Worm (Caenorhabditis elegans) whole organism, L1 larva: Measurements from ENCODE around the gene Y54G2A.28.

Experiments used
- C16A3.4 ChIP-seq: fragments of 150-350 bp; optimal IDR thresholded peaks from 2 replicates; lab custom pipeline; 2014; ENCODE audit warnings: missing biosample characterization, missing genetic modification characterization
- blmp-1 ChIP-seq: fragments of 150-350 bp; optimal IDR thresholded peaks from 2 replicates; lab custom pipeline; 2014; ENCODE audit warnings: missing biosample characterization, missing genetic modification characterization
- ceh-63 ChIP-seq: fragments of 200-800 bp; sonication (Bioruptor generic); optimal IDR thresholded peaks from 2 replicates; lab custom pipeline; 2018; ENCODE audit warnings: mild to moderate bottlenecking, missing genetic modification characterization, missing compliant biosample characterization
- ceh-8 ChIP-seq: fragments of 200-800 bp; sonication (Bioruptor generic); optimal IDR thresholded peaks from 2 replicates; lab custom pipeline; 2018; ENCODE audit warnings: mild to moderate bottlenecking, missing genetic modification characterization, moderate library complexity, missing compliant biosample characterization
- ceh-88 ChIP-seq: fragments of 200-800 bp; sonication (Bioruptor generic); IDR thresholded peaks from 2 replicates; pipeline ENCODE4 v1.3.6; 2022; ENCODE audit warnings: missing genetic modification characterization, missing compliant biosample characterization
- ceh-90 ChIP-seq: sonication (generic microtip); optimal IDR thresholded peaks from 2 replicates; lab custom pipeline; 2016; ENCODE audit warnings: missing genetic modification characterization, missing compliant biosample characterization
- dpl-1 ChIP-seq, 3 experiments: fragments of 150-350 bp in 2 of 3; sonication (generic microtip) in 1 of 3; optimal IDR thresholded peaks; 2 replicates each; lab custom pipeline; 2014 to 2017; ENCODE audit warnings: missing biosample characterization in 3 of 3, missing genetic modification characterization in 3 of 3, missing genetic modification reagents in 3 of 3
- dsc-1 ChIP-seq: sonication (generic microtip); optimal IDR thresholded peaks from 2 replicates; lab custom pipeline; 2016; ENCODE audit warnings: mild to moderate bottlenecking, missing genetic modification characterization, missing compliant biosample characterization
- efl-1 ChIP-seq, 4 experiments: fragments of 150-350 bp; optimal IDR thresholded peaks in 3 of 4; peaks in 1 of 4; 1 replicate in 1 of 4; 2 replicates in 3 of 4; lab custom pipeline; 2014; ENCODE audit warnings: missing biosample characterization in 2 of 4, missing genetic modification characterization in 2 of 4, missing genetic modification reagents in 2 of 4
- egl-27 ChIP-seq, 2 experiments: fragments of 150-350 bp in 1 of 2; sonication (generic microtip); optimal IDR thresholded peaks; 3 replicates each; lab custom pipeline; 2017 to 2018; ENCODE audit warnings: missing biosample characterization in 2 of 2, missing genetic modification characterization in 2 of 2, missing genetic modification reagents in 2 of 2
- elt-2 ChIP-seq: sonication (generic microtip); optimal IDR thresholded peaks from 2 replicates; lab custom pipeline; 2016; ENCODE audit warnings: missing genetic modification characterization, mild to moderate bottlenecking, inconsistent platforms, missing compliant biosample characterization, missing genetic modification reagents
- ets-5 ChIP-seq: fragments of 200-800 bp; sonication (Bioruptor generic); IDR thresholded peaks from 2 replicates; pipeline ENCODE4 v1.3.6; 2022; ENCODE audit warnings: missing genetic modification characterization, missing compliant biosample characterization
- fkh-4 ChIP-seq: sonication (generic microtip); optimal IDR thresholded peaks from 2 replicates; lab custom pipeline; 2016; ENCODE audit warnings: missing compliant biosample characterization, missing genetic modification characterization, borderline replicate concordance
- fkh-8 ChIP-seq: sonication (generic microtip); optimal IDR thresholded peaks from 2 replicates; lab custom pipeline; 2016; ENCODE audit warnings: mild to moderate bottlenecking, missing genetic modification characterization, missing compliant biosample characterization
- fos-1 ChIP-seq: fragments of 150-350 bp; optimal IDR thresholded peaks from 2 replicates; lab custom pipeline; 2014; ENCODE audit warnings: missing biosample characterization, missing genetic modification characterization
- hlh-17 ChIP-seq: fragments of 200-800 bp; sonication (Bioruptor generic); optimal IDR thresholded peaks from 2 replicates; lab custom pipeline; 2018; ENCODE audit warnings: missing genetic modification characterization, mild to moderate bottlenecking, missing compliant biosample characterization, moderate library complexity, borderline replicate concordance
- hpl-2 ChIP-seq: fragments of 150-350 bp; optimal IDR thresholded peaks from 2 replicates; lab custom pipeline; 2014; ENCODE audit warnings: missing biosample characterization, missing genetic modification reagents, missing genetic modification characterization
- irx-1 ChIP-seq: sonication (generic microtip); optimal IDR thresholded peaks from 2 replicates; lab custom pipeline; 2016; ENCODE audit warnings: missing genetic modification characterization, missing compliant biosample characterization
- isw-1 ChIP-seq: fragments of 200-800 bp; sonication (Bioruptor generic); IDR thresholded peaks from 2 replicates; pipeline ENCODE4 v1.3.6; 2022; ENCODE audit warnings: missing genetic modification characterization, missing compliant biosample characterization
- jun-1 ChIP-seq: fragments of 150-350 bp; optimal IDR thresholded peaks from 2 replicates; lab custom pipeline; 2014; ENCODE audit warnings: missing biosample characterization, missing genetic modification reagents, missing genetic modification characterization
- lin-13 ChIP-seq: fragments of 150-350 bp; optimal IDR thresholded peaks from 2 replicates; lab custom pipeline; 2014; ENCODE audit warnings: missing biosample characterization, missing genetic modification reagents, missing genetic modification characterization
- lin-14 ChIP-seq: fragments of 200-800 bp; sonication (Bioruptor generic); optimal IDR thresholded peaks from 2 replicates; lab custom pipeline; 2018; ENCODE audit warnings: mild to moderate bottlenecking, missing genetic modification characterization, moderate library complexity, missing compliant biosample characterization
- lin-15B ChIP-seq: fragments of 150-350 bp; sonication (generic microtip); optimal IDR thresholded peaks from 3 replicates; lab custom pipeline; 2014; ENCODE audit warnings: missing biosample characterization, missing genetic modification characterization
- lin-35 ChIP-seq, 2 experiments: fragments of 150-350 bp; optimal IDR thresholded peaks; 2 replicates each; lab custom pipeline; 2014; ENCODE audit warnings: missing biosample characterization in 2 of 2, missing genetic modification characterization in 2 of 2, missing genetic modification reagents in 2 of 2
- lin-39 ChIP-seq: fragments of 150-350 bp; optimal IDR thresholded peaks from 2 replicates; lab custom pipeline; 2014; ENCODE audit warnings: missing biosample characterization, missing genetic modification reagents, missing genetic modification characterization
- lsy-2 ChIP-seq, 2 experiments: fragments of 150-350 bp; optimal IDR thresholded peaks; 2 replicates each; lab custom pipeline; 2014; ENCODE audit warnings: missing biosample characterization in 2 of 2, missing genetic modification characterization in 2 of 2
- mab-9 ChIP-seq: fragments of 200-800 bp; sonication (Bioruptor generic); IDR thresholded peaks from 2 replicates; pipeline ENCODE4 v1.3.6; 2022; ENCODE audit warnings: missing genetic modification reagents, missing genetic modification characterization, missing compliant biosample characterization
- mdl-1 ChIP-seq, 2 experiments: fragments of 150-350 bp; optimal IDR thresholded peaks; 2 replicates each; lab custom pipeline; 2014 to 2017; ENCODE audit warnings: missing biosample characterization in 2 of 2, missing genetic modification characterization in 2 of 2, inconsistent platforms in 1 of 2
- mep-1 ChIP-seq: fragments of 150-350 bp; optimal IDR thresholded peaks from 2 replicates; lab custom pipeline; 2014; ENCODE audit warnings: missing biosample characterization, missing genetic modification characterization
- nhr-11 ChIP-seq: fragments of 150-350 bp; optimal IDR thresholded peaks from 2 replicates; lab custom pipeline; 2014; ENCODE audit warnings: missing biosample characterization, missing genetic modification characterization
- nhr-28 ChIP-seq: fragments of 150-350 bp; optimal IDR thresholded peaks from 2 replicates; lab custom pipeline; 2014; ENCODE audit warnings: missing biosample characterization, missing genetic modification characterization
- nhr-47 ChIP-seq: sonication (generic microtip); optimal IDR thresholded peaks from 2 replicates; lab custom pipeline; 2016; ENCODE audit warnings: mild to moderate bottlenecking, missing genetic modification characterization, moderate library complexity, missing compliant biosample characterization
- nhr-71 ChIP-seq: sonication (generic microtip); optimal IDR thresholded peaks from 2 replicates; lab custom pipeline; 2016; ENCODE audit warnings: mild to moderate bottlenecking, missing genetic modification characterization, moderate library complexity, missing compliant biosample characterization
- nhr-84 ChIP-seq: sonication (generic microtip); optimal IDR thresholded peaks from 2 replicates; lab custom pipeline; 2017; ENCODE audit warnings: missing biosample characterization, missing genetic modification characterization
- pax-3 ChIP-seq: fragments of 200-800 bp; sonication (Bioruptor generic); optimal IDR thresholded peaks from 2 replicates; lab custom pipeline; 2018; ENCODE audit warnings: mild to moderate bottlenecking, missing genetic modification characterization, moderate library complexity, missing compliant biosample characterization
- pqm-1 ChIP-seq: sonication (generic microtip); optimal IDR thresholded peaks from 3 replicates; lab custom pipeline; 2017; ENCODE audit warnings: missing biosample characterization, missing genetic modification characterization
- rnt-1 ChIP-seq: sonication (generic microtip); optimal IDR thresholded peaks from 2 replicates; lab custom pipeline; 2016; ENCODE audit warnings: mild to moderate bottlenecking, missing genetic modification characterization, moderate library complexity, missing compliant biosample characterization
- skn-1 ChIP-seq: fragments of 150-350 bp; optimal IDR thresholded peaks from 2 replicates; lab custom pipeline; 2014; ENCODE audit warnings: missing biosample characterization, missing genetic modification characterization
- sox-4 ChIP-seq: sonication (generic microtip); optimal IDR thresholded peaks from 2 replicates; lab custom pipeline; 2016; ENCODE audit warnings: missing genetic modification characterization, missing compliant biosample characterization
- sup-37 ChIP-seq: fragments of 200-800 bp; sonication (Bioruptor generic); optimal IDR thresholded peaks from 2 replicates; lab custom pipeline; 2018; ENCODE audit warnings: mild to moderate bottlenecking, missing genetic modification characterization, missing compliant biosample characterization
- tbx-2 ChIP-seq: sonication (generic microtip); optimal IDR thresholded peaks from 2 replicates; lab custom pipeline; 2016; ENCODE audit warnings: missing genetic modification characterization, missing compliant biosample characterization
- unc-30 ChIP-seq: sonication (generic microtip); optimal IDR thresholded peaks from 2 replicates; lab custom pipeline; 2017; ENCODE audit warnings: missing biosample characterization, missing genetic modification characterization
- zag-1 ChIP-seq: fragments of 150-350 bp; optimal IDR thresholded peaks from 2 replicates; lab custom pipeline; 2014; ENCODE audit warnings: missing biosample characterization, missing genetic modification characterization
- ztf-4 ChIP-seq: fragments of 150-350 bp; optimal IDR thresholded peaks from 2 replicates; lab custom pipeline; 2014; ENCODE audit warnings: missing biosample characterization, missing genetic modification characterization

The Y54G2A.28 gene

ce11 chrIV:3012374-3013142, at the start of gene Y54G2A.28, which contains the start of gene vrp-1:
TSS of gene Y54G2A.28 (minus strand) at chrIV:3012421.
TSS of gene vrp-1 (plus strand) at chrIV:3012587.
- no peak for TF ChIP-seq efl-1 (optimal IDR thresholded peaks at IDR 0.05; lab: Kevin White, UChicago)
- peak in 1 of 2 experiments; percentile 79 for TF ChIP-seq efl-1 (GFP tag; optimal IDR thresholded peaks at IDR 0.05 in 1 of 2; lab: Kevin White, UChicago)
- no peak for TF ChIP-seq isw-1 (GFP tag; lab: Robert Waterston, UW)
- peak; percentile 23 for TF ChIP-seq elt-2 (tag; lab: Kevin White, UChicago)
- TF ChIP-seq nhr-71 (tag; lab: Kevin White, UChicago) = no peak
- no peak for TF ChIP-seq ceh-88 (GFP tag; lab: Robert Waterston, UW)
- TF ChIP-seq ceh-63 (GFP tag; lab: Kevin White, UChicago) = no peak
- no peak for TF ChIP-seq pqm-1 (tag; lab: Kevin White, UChicago)
- TF ChIP-seq fos-1 (tag; lab: Kevin White, UChicago) = no peak
- no peak for TF ChIP-seq dpl-1 (GFP tag; optimal IDR thresholded peaks at IDR 0.05; lab: Kevin White, UChicago)

ce11 chrIV:3055848-3056247, 43.6 kb upstream of the Y54G2A.28 start:
- TF ChIP-seq lsy-2 (tag; optimal IDR thresholded peaks at IDR 0.05; lab: Kevin White, UChicago) (peak in 1 of 2 experiments; percentile 3), ceh-8 (GFP tag; lab: Kevin White, UChicago) (no peak)

ce11 chrIV:3055320-3055719, 43.1 kb upstream of the Y54G2A.28 start:
- TF ChIP-seq dpl-1 (GFP tag; optimal IDR thresholded peaks at IDR 0.05; lab: Kevin White, UChicago) = peak; percentile 8 to 44 (median 30)
- peak; percentile 4 for TF ChIP-seq nhr-47
- TF ChIP-seq lin-39 (tag; lab: Kevin White, UChicago) = no peak
- peak; percentile 49 to 78 for TF ChIP-seq lsy-2 (tag; optimal IDR thresholded peaks at IDR 0.05; lab: Kevin White, UChicago)
- peak; percentile 21 for TF ChIP-seq nhr-71 (tag; lab: Kevin White, UChicago)
- no peak for TF ChIP-seq hlh-17 (GFP tag; lab: Kevin White, UChicago)
- no peak for TF ChIP-seq jun-1 (tag; lab: Kevin White, UChicago)
- TF ChIP-seq pax-3 (tag; lab: Kevin White, UChicago) = no peak
- TF ChIP-seq egl-27 (tag; optimal IDR thresholded peaks at IDR 0.05; lab: Kevin White, UChicago) = no peak
- no peak for TF ChIP-seq nhr-11 (tag; lab: Kevin White, UChicago)
- no peak for TF ChIP-seq irx-1 (tag; lab: Kevin White, UChicago)
- no peak for TF ChIP-seq ztf-4
- TF ChIP-seq blmp-1 = peak; percentile 1
- peak; percentile 26 to 33 for TF ChIP-seq efl-1 (optimal IDR thresholded peaks at IDR 0.05; lab: Kevin White, UChicago)
- peak; percentile 39 to 83 for TF ChIP-seq efl-1 (GFP tag; optimal IDR thresholded peaks at IDR 0.05 in 1 of 2; lab: Kevin White, UChicago)
- TF ChIP-seq nhr-84 (tag; lab: Kevin White, UChicago) = no peak
- no peak for TF ChIP-seq ets-5
- no peak for TF ChIP-seq fkh-8 (tag; lab: Kevin White, UChicago)
- TF ChIP-seq mep-1 (tag; lab: Kevin White, UChicago) = peak; percentile 49
- peak; percentile 0 for TF ChIP-seq C16A3.4 (tag; lab: Kevin White, UChicago)
- TF ChIP-seq lin-14 = no peak
- TF ChIP-seq lin-35 (GFP tag; optimal IDR thresholded peaks at IDR 0.05; lab: Kevin White, UChicago) = peak; percentile 13 to 27
- TF ChIP-seq unc-30 = no peak
- no peak for TF ChIP-seq tbx-2 (tag; lab: Kevin White, UChicago)
- TF ChIP-seq sup-37 = no peak
- no peak for TF ChIP-seq hpl-2 (GFP tag; lab: Kevin White, UChicago)
- TF ChIP-seq lin-15B (tag; lab: Kevin White, UChicago) = peak; percentile 28

ce11 chrIV:3053428-3053827, 41.2 kb upstream of the Y54G2A.28 start, which contains the start of gene ivph-3:
TSS of gene ivph-3 (plus strand) at chrIV:3053728.
- no peak for TF ChIP-seq mdl-1 (tag; optimal IDR thresholded peaks at IDR 0.05; lab: Kevin White, UChicago)
- no peak for TF ChIP-seq rnt-1
- no peak for TF ChIP-seq lin-13 (GFP tag; lab: Kevin White, UChicago)
- no peak for TF ChIP-seq fkh-4 (tag; lab: Kevin White, UChicago)
- no peak for TF ChIP-seq hpl-2 (GFP tag; lab: Kevin White, UChicago)
- no peak for TF ChIP-seq nhr-28
- TF ChIP-seq dsc-1 = no peak
- no peak for TF ChIP-seq mab-9 (GFP tag; lab: Robert Waterston, UW)
- no peak for TF ChIP-seq sox-4
- no peak for TF ChIP-seq zag-1
- no peak for TF ChIP-seq blmp-1
- TF ChIP-seq sup-37 = no peak
- no peak for TF ChIP-seq ceh-90 (tag; lab: Kevin White, UChicago)
- TF ChIP-seq skn-1 (tag; lab: Kevin White, UChicago) = no peak
- no peak for TF ChIP-seq tbx-2 (tag; lab: Kevin White, UChicago)
- no peak for TF ChIP-seq pqm-1 (tag; lab: Kevin White, UChicago)
